Worm (Caenorhabditis elegans) whole organism, midembryonic: ENCODE results near the gene bath-19.
"Not testable (repeated sequence)": the region's sequence is repeated elsewhere in the genome, so short reads cannot be mapped to it uniquely, and the experiment has no call there.

Source experiments
- T22C8.4 ChIP-seq: fragments of 200-800 bp; sonication (Bioruptor generic); IDR thresholded peaks from 2 replicates; pipeline ENCODE4 v1.3.6; 2022; ENCODE audit warnings: missing genetic modification characterization, missing compliant biosample characterization
- cog-1 ChIP-seq: sonication (generic microtip); optimal IDR thresholded peaks from 2 replicates; lab custom pipeline; 2016; ENCODE audit warnings: missing genetic modification characterization, missing compliant biosample characterization
- flt-1 ChIP-seq: fragments of 200-800 bp; sonication (Bioruptor generic); IDR thresholded peaks from 2 replicates; pipeline ENCODE4 v1.3.6; 2022; ENCODE audit warnings: missing genetic modification characterization, missing compliant biosample characterization
- klf-2 ChIP-seq: fragments of 200-800 bp; sonication (Bioruptor generic); conservative IDR thresholded peaks from 2 replicates; pipeline ENCODE4 v1.3.6; 2022; ENCODE audit warnings: missing genetic modification reagents, missing genetic modification characterization, missing compliant biosample characterization
- med-1 ChIP-seq: sonication (generic microtip); optimal IDR thresholded peaks from 2 replicates; lab custom pipeline; 2017; ENCODE audit warnings: missing genetic modification characterization, mild to moderate bottlenecking, missing compliant biosample characterization, antibody characterized with exemption, missing genetic modification reagents; ENCODE audit not compliant: insufficient read depth
- ref-1 ChIP-seq: fragments of 200-800 bp; sonication (Bioruptor generic); conservative IDR thresholded peaks from 2 replicates; pipeline ENCODE4 v1.3.6; 2022; ENCODE audit warnings: missing genetic modification reagents, missing genetic modification characterization, missing compliant biosample characterization
- tab-1 ChIP-seq: fragments of 200-800 bp; sonication (Bioruptor generic); IDR thresholded peaks from 2 replicates; pipeline ENCODE4 v1.3.6; 2022; ENCODE audit warnings: missing genetic modification characterization, missing compliant biosample characterization
- ztf-23 ChIP-seq: fragments of 200-800 bp; sonication (Bioruptor generic); IDR thresholded peaks from 2 replicates; pipeline ENCODE4 v1.3.6; 2022; ENCODE audit warnings: missing genetic modification reagents, missing genetic modification characterization, missing compliant biosample characterization
- ztf-29 ChIP-seq: fragments of 200-800 bp; sonication (Bioruptor generic); IDR thresholded peaks from 2 replicates; pipeline ENCODE4 v1.3.6; 2022; ENCODE audit warnings: missing genetic modification reagents, missing genetic modification characterization, missing compliant biosample characterization

The bath-19 gene

DNA sequence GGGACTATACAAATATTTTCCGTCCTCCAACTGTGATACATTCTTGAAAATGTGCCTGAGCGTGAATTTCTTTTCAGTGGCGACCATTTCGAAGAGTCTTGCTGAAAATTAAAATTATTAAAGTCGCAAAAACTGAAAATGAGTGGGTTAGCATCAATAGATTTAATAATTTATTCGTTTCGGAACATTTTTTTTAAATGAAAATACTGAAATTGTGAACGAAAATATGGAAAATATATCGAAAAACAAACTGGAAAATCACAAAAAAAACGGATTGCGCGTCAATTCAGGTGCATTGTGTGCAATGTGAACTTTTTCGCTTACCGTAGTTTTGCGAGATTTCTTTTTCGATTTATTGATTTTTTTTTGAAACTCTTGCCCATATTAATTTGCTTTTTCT, 7.3 kb downstream of the bath-19 start, which contains the start of gene bath-5:
bath-5 (minus strand) TSS at position 101 of the 400 bp plus-strand sequence.
- TF ChIP-seq tab-1 (no peak), med-1 (GFP tag; lab: Kevin White, UChicago) (no peak), klf-2 (GFP tag; lab: Robert Waterston, UW) (no peak), ztf-23 (GFP tag; lab: Robert Waterston, UW) (no peak), ztf-29 (GFP tag; lab: Robert Waterston, UW) (no peak), cog-1 (no peak), T22C8.4 (no peak), flt-1 (GFP tag; lab: Robert Waterston, UW) (no peak), ref-1 (GFP tag; lab: Robert Waterston, UW) (no peak)

- TF ChIP-seq ref-1 (GFP tag; lab: Robert Waterston, UW): no peak
- TF ChIP-seq med-1 (GFP tag; lab: Kevin White, UChicago): no peak
- no peak for TF ChIP-seq ztf-29 (GFP tag; lab: Robert Waterston, UW)
Observed at ce11 chrII:2030367-2030766, 8.8 kb downstream of the bath-19 start, which contains the start of gene bath-3. TSS of gene bath-3 (minus strand) at chrII:2030467.

DNA sequence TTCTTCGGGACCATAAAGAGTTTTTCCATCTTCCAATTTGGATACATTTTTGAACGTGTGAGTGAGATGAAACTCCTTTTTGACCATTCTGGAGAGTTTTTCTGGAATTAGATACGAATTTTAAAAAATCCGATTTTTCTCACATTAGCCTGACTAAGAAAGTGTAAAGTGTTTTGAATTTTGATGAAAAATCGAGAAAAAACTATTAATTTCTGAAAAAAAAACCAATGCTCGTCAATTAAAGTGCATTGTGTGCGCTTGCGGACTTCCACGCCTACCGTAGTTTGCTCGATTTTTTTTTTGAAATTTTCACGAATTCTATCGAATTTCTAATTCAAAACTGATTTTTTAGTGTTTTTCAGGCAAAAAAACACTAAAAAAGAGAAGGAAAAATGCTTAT, 10.5 kb downstream of the bath-19 start, which contains the start of gene bath-1:
bath-1 (minus strand) TSS at position 101 of the 400 bp plus-strand sequence.
- no peak for TF ChIP-seq tab-1
- TF ChIP-seq klf-2 (GFP tag; lab: Robert Waterston, UW): no peak
- TF ChIP-seq med-1 (GFP tag; lab: Kevin White, UChicago): no peak
- TF ChIP-seq ztf-23 (GFP tag; lab: Robert Waterston, UW): no peak
- TF ChIP-seq ztf-29 (GFP tag; lab: Robert Waterston, UW): no peak
- TF ChIP-seq ref-1 (GFP tag; lab: Robert Waterston, UW): no peak
- TF ChIP-seq T22C8.4: no peak
- TF ChIP-seq flt-1 (GFP tag; lab: Robert Waterston, UW): no peak
- no peak for TF ChIP-seq cog-1

ce11 chrII:2026525-2026924, 12.7 kb downstream of the bath-19 start, which contains the start of gene bath-21:
TSS of gene bath-21 (minus strand) at chrII:2026625.
- TF ChIP-seq klf-2 (GFP tag; lab: Robert Waterston, UW): no peak
- no peak for TF ChIP-seq ztf-23 (GFP tag; lab: Robert Waterston, UW)
- no peak for TF ChIP-seq T22C8.4
- no peak for TF ChIP-seq flt-1 (GFP tag; lab: Robert Waterston, UW)
- no peak for TF ChIP-seq tab-1
- no peak for TF ChIP-seq med-1 (GFP tag; lab: Kevin White, UChicago)
- TF ChIP-seq ztf-29 (GFP tag; lab: Robert Waterston, UW): no peak
- no peak for TF ChIP-seq cog-1
- TF ChIP-seq ref-1 (GFP tag; lab: Robert Waterston, UW): no peak

DNA sequence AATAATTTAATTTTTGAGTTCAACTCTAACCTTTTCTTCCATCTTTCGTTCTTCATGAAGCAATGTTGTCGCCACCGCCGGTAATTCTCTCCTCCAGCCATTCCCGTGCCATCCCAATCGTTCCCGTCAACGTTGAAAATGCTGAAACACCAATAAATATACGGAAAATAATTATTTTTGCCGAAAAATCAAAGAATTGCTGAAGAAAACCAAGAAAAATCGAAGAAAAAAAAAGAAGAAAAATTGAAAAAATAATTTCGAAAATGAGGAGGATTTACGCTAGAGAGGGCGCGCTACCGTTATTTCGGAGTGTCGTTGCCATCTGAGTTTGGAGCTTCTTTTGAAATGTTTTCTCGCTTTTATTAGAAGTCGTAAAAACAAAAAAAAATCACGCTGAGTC, 15.7 kb downstream of the bath-19 start, which contains the start of gene cya-2:
cya-2 (minus strand) TSS at position 101 of the 400 bp plus-strand sequence.
- not testable (repeated sequence) for TF ChIP-seq ref-1 (GFP tag; lab: Robert Waterston, UW); T22C8.4; tab-1

ce11 chrII:2013856-2014255, 25.3 kb downstream of the bath-19 start:
- TF ChIP-seq ztf-23 (GFP tag; lab: Robert Waterston, UW) (no peak), flt-1 (GFP tag; lab: Robert Waterston, UW) (no peak), ref-1 (GFP tag; lab: Robert Waterston, UW) (no peak), T22C8.4 (peak; percentile 37; the same call in 1 of the 2 replicates)

DNA sequence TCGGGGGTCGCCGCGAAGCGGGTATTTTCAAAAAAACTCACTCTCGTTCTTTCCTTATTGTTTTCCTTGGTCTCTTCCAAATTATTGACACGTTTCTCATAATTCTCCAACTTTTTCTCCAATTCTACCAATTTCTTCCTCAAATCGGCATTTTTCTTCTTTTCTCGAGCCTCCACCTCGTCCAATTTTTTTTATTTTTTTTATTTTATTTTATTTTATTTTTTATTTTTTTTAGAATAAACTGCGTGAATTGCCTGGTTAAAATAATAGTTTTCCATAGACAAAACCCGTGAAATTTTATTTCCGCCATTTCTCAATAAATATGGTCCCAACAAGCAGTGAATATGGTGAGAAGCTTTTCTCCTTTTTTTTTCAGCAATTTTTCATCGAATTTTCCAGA, 26.5 kb downstream of the bath-19 start, which contains the start of gene F59H6.15:
F59H6.15 (plus strand) TSS at position 301 of the 400 bp plus-strand sequence.
- no peak for TF ChIP-seq ref-1 (GFP tag; lab: Robert Waterston, UW)
- no peak for TF ChIP-seq flt-1 (GFP tag; lab: Robert Waterston, UW)
- no peak for TF ChIP-seq ztf-23 (GFP tag; lab: Robert Waterston, UW)

- TF ChIP-seq flt-1 (GFP tag; lab: Robert Waterston, UW): no peak
- TF ChIP-seq med-1 (GFP tag; lab: Kevin White, UChicago): no peak
- TF ChIP-seq ztf-23 (GFP tag; lab: Robert Waterston, UW): no peak
- TF ChIP-seq tab-1: no peak
- TF ChIP-seq T22C8.4: no peak
- TF ChIP-seq klf-2 (GFP tag; lab: Robert Waterston, UW): no peak
- no peak for TF ChIP-seq ref-1 (GFP tag; lab: Robert Waterston, UW)
- TF ChIP-seq cog-1: no peak
- TF ChIP-seq ztf-29 (GFP tag; lab: Robert Waterston, UW): no peak
Observed at ce11 chrII:2011179-2011578, 28.0 kb downstream of the bath-19 start.

DNA sequence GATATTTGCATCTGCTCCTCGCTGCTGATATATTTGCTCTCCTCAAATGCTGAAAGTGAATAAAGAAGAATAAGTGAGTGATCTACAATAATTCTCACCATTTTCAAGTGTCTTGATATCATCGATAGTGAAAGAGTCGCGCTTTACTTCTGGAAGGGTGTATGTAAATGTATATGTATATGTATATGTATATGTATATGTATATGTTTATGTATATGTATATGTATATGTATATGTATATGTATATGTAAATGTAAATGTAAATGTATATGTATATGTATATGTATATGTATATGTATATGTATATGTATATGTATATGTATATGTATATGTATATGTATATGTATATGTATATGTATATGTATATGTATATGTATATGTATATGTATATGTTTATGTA, 38.5 kb downstream of the bath-19 start, which contains the start of gene ceh-84:
ceh-84 (minus strand) TSS at position 101 of the 400 bp plus-strand sequence.
- TF ChIP-seq ztf-29 (GFP tag; lab: Robert Waterston, UW); klf-2 (GFP tag; lab: Robert Waterston, UW); tab-1: not testable (repeated sequence)

DNA sequence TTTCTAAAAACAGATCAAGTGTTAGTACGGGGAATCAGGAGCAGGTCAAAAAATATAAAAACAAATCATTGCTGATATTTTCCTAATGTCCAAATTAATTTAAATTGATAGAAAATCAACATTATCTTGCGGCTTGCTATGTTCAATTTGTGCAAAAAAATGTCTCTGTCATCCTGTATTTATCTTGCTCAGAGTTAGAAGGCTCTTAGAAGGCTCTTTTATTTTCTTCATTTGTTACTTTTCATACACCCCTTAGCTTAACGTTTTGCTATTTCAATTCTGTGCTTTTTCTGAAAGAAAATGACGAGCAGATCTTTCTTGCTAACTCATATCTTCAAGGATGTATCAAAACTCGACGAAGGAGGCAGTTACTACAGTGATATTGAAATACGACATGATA, 40.6 kb downstream of the bath-19 start, which contains the start of gene math-19:
math-19 (plus strand) TSS at position 301 of the 400 bp plus-strand sequence.
- TF ChIP-seq ztf-29, ref-1, flt-1 (GFP tag; lab: Robert Waterston, UW): not testable (repeated sequence)
